Fruit fly (Drosophila melanogaster): Measurements from ENCODE around the gene jigr1.

- TF ChIP-seq CG32264 (GFP tag; optimal IDR thresholded peaks at IDR 0.05) (no peak), dsf (GFP tag; optimal IDR thresholded peaks at IDR 0.05; ENCODE audit: borderline replicate concordance) (no peak), psq (GFP tag; optimal IDR thresholded peaks at IDR 0.05) (no peak), Hr83 (GFP tag; optimal IDR thresholded peaks at IDR 0.05; ENCODE audit: poor library complexity, severe bottlenecking) (no peak), dmrt93B (GFP tag; optimal IDR thresholded peaks at IDR 0.05) (no peak)
Observed at dm6 chr3R:25678489-25679082, 40.9 kb downstream of the jigr1 start, which contains the start of the genes CG4730 and CG5039.
